Worm (Caenorhabditis elegans): ENCODE results near the gene Y48A6C.8.

ce11 chrIII:11079445-11079844, 48.0 kb downstream of the Y48A6C.8 start, which contains the start of gene W09D6.4:
- TF ChIP-seq F10E7.11 (tag; optimal IDR thresholded peaks at IDR 0.05): no peak
- TF ChIP-seq F55B11.4 (tag; optimal IDR thresholded peaks at IDR 0.05; ENCODE audit: borderline replicate concordance, insufficient read depth): no peak
- TF ChIP-seq tlf-1 (GFP tag; optimal IDR thresholded peaks at IDR 0.05): no peak
- TF ChIP-seq hlh-12 (tag; optimal IDR thresholded peaks at IDR 0.05): no peak
- TF ChIP-seq sea-2 (GFP tag; IDR thresholded peaks at IDR 0.05): no peak
- TF ChIP-seq bed-1 (GFP tag; IDR thresholded peaks at IDR 0.05): no peak
- no peak for TF ChIP-seq hmg-1.2 (GFP tag; IDR thresholded peaks at IDR 0.05)
- TF ChIP-seq ama-1 (optimal IDR thresholded peaks at IDR 0.05): no peak
- no peak for TF ChIP-seq ama-1 (GFP tag; optimal IDR thresholded peaks at IDR 0.05)
- TF ChIP-seq him-1 (tag; optimal IDR thresholded peaks at IDR 0.05): no peak
